Fruit fly (Drosophila melanogaster) whole organism, embryonic: Measurements from ENCODE around the gene CG14893.

Source experiments
- Awh ChIP-seq: fragments of 200-800 bp; sonication (Bioruptor generic); IDR thresholded peaks from 2 replicates; pipeline ENCODE4, ENCODE4 v1.3.6; 2022; ENCODE audit warnings: missing biosample characterization, missing genetic modification characterization
- Bteb2 ChIP-seq: fragments of 200-800 bp; sonication (Bioruptor generic); optimal IDR thresholded peaks from 2 replicates; lab custom pipeline; 2016; ENCODE audit warnings: missing biosample characterization, missing genetic modification characterization
- CG10209 ChIP-seq: fragments of 200-800 bp; sonication (Bioruptor generic); optimal IDR thresholded peaks from 3 replicates; lab custom pipeline; 2017; ENCODE audit warnings: missing biosample characterization, mild to moderate bottlenecking, missing genetic modification characterization, missing genetic modification reagents
- CG10321 ChIP-seq: fragments of 200-800 bp; sonication (Bioruptor generic); IDR thresholded peaks from 2 replicates; pipeline ENCODE4 v1.3.6; 2022; ENCODE audit warnings: missing biosample characterization, missing genetic modification characterization
- CG10565 ChIP-seq: fragments of 200-800 bp; sonication (Bioruptor generic); optimal IDR thresholded peaks from 3 replicates; lab custom pipeline; 2016; ENCODE audit warnings: missing biosample characterization, mild to moderate bottlenecking, missing genetic modification characterization
- CG11085 ChIP-seq: fragments of 200-800 bp; sonication (Bioruptor generic); IDR thresholded peaks from 2 replicates; pipeline ENCODE4 v1.3.6; 2022; ENCODE audit warnings: missing biosample characterization, missing genetic modification characterization
- CG11247 ChIP-seq: fragments of 200-800 bp; sonication (Bioruptor generic); IDR thresholded peaks from 2 replicates; pipeline ENCODE4 v1.3.6; 2022; ENCODE audit warnings: missing biosample characterization, missing genetic modification characterization
- CG11398 ChIP-seq: fragments of 200-800 bp; sonication (Bioruptor generic); optimal IDR thresholded peaks from 2 replicates; lab custom pipeline; 2016; ENCODE audit warnings: missing biosample characterization, missing genetic modification characterization
- CG12744 ChIP-seq: fragments of 200-800 bp; sonication (Bioruptor generic); optimal IDR thresholded peaks from 2 replicates; lab custom pipeline; 2016; ENCODE audit warnings: missing biosample characterization, missing genetic modification characterization
- CG13123 ChIP-seq: fragments of 200-800 bp; sonication (Bioruptor generic); optimal IDR thresholded peaks from 2 replicates; lab custom pipeline; 2016; ENCODE audit warnings: missing biosample characterization, missing genetic modification characterization
- CG1603 ChIP-seq: fragments of 200-800 bp; sonication (Bioruptor generic); optimal IDR thresholded peaks from 2 replicates; lab custom pipeline; 2019; ENCODE audit warnings: missing biosample characterization, mild to moderate bottlenecking, missing genetic modification characterization, moderate library complexity
- CG1647 ChIP-seq: fragments of 200-800 bp; sonication (Bioruptor generic); optimal IDR thresholded peaks from 3 replicates; lab custom pipeline; 2016; ENCODE audit warnings: missing biosample characterization, missing genetic modification characterization
- CG17359 ChIP-seq: fragments of 200-800 bp; sonication (Bioruptor generic); optimal IDR thresholded peaks from 3 replicates; lab custom pipeline; 2018; ENCODE audit warnings: missing biosample characterization, mild to moderate bottlenecking, missing genetic modification characterization, moderate library complexity
- CG17802 ChIP-seq: fragments of 200-800 bp; sonication (Bioruptor generic); optimal IDR thresholded peaks from 2 replicates; lab custom pipeline; 2018; ENCODE audit warnings: missing biosample characterization, mild to moderate bottlenecking, missing genetic modification characterization, moderate library complexity
- CG2120 ChIP-seq: fragments of 200-800 bp; sonication (Bioruptor generic); optimal IDR thresholded peaks from 3 replicates; lab custom pipeline; 2016; ENCODE audit warnings: missing biosample characterization, missing genetic modification characterization
- CG30431 ChIP-seq: fragments of 200-800 bp; sonication (Bioruptor generic); optimal IDR thresholded peaks from 2 replicates; lab custom pipeline; 2017; ENCODE audit warnings: missing biosample characterization, missing genetic modification characterization
- CG31365 ChIP-seq: fragments of 200-800 bp; sonication (Bioruptor generic); optimal IDR thresholded peaks from 2 replicates; lab custom pipeline; 2018; ENCODE audit warnings: missing biosample characterization, mild to moderate bottlenecking, missing genetic modification characterization
- CG3163 ChIP-seq: fragments of 200-800 bp; sonication (Bioruptor generic); optimal IDR thresholded peaks from 3 replicates; lab custom pipeline; 2016; ENCODE audit warnings: missing biosample characterization, missing genetic modification characterization
- CG34376 ChIP-seq: fragments of 200-800 bp; sonication (Bioruptor generic); optimal IDR thresholded peaks from 2 replicates; lab custom pipeline; 2018; ENCODE audit warnings: missing biosample characterization, mild to moderate bottlenecking, missing genetic modification characterization
- CG4730 ChIP-seq: fragments of 200-800 bp; sonication (Bioruptor generic); IDR thresholded peaks from 2 replicates; pipeline ENCODE4 v1.3.6; 2022; ENCODE audit warnings: missing biosample characterization, missing genetic modification characterization
- CG6791 ChIP-seq: fragments of 200-800 bp; sonication (Bioruptor generic); IDR thresholded peaks from 3 replicates; pipeline ENCODE4 v1.3.6; 2022; ENCODE audit warnings: missing biosample characterization, missing genetic modification characterization; ENCODE audit not compliant: partially characterized antibody
- CG8944 ChIP-seq: fragments of 200-800 bp; sonication (Bioruptor generic); optimal IDR thresholded peaks from 3 replicates; lab custom pipeline; 2016; ENCODE audit warnings: missing biosample characterization, missing genetic modification characterization
- CkIIα-i1 ChIP-seq: fragments of 200-800 bp; sonication (Bioruptor generic); IDR thresholded peaks from 2 replicates; pipeline ENCODE4 v1.3.6; 2022; ENCODE audit warnings: missing biosample characterization, missing genetic modification characterization
- D ChIP-seq, 2 experiments: fragments of 200-800 bp in 1 of 2; fragments of >200 bp in 1 of 2; sonication (Bioruptor generic) in 1 of 2; optimal IDR thresholded peaks; 2 replicates in 1 of 2; 3 replicates in 1 of 2; lab custom pipeline; 2017; ENCODE audit warnings: mild to moderate bottlenecking in 1 of 2, missing biosample characterization in 1 of 2, missing genetic modification characterization in 1 of 2, missing genetic modification reagents in 1 of 2
- E2f2 ChIP-seq: fragments of 200-800 bp; sonication (Bioruptor generic); IDR thresholded peaks from 2 replicates; pipeline ENCODE4 v1.3.6; 2022; ENCODE audit warnings: missing biosample characterization, missing genetic modification characterization
- Gsc ChIP-seq: fragments of 200-800 bp; sonication (Bioruptor generic); IDR thresholded peaks from 2 replicates; pipeline ENCODE4 v1.3.6; 2022; ENCODE audit warnings: missing biosample characterization, missing genetic modification characterization
- Gug ChIP-seq: fragments of 200-800 bp; sonication (Bioruptor generic); IDR thresholded peaks from 4 replicates; pipeline ENCODE4 v1.3.6; 2022; ENCODE audit warnings: missing biosample characterization, missing genetic modification characterization
- HmgZ ChIP-seq: fragments of 200-800 bp; sonication (Bioruptor generic); optimal IDR thresholded peaks from 2 replicates; lab custom pipeline; 2018; ENCODE audit warnings: missing biosample characterization, mild to moderate bottlenecking, missing genetic modification characterization
- TFAM ChIP-seq: fragments of 200-800 bp; sonication (Bioruptor generic); optimal IDR thresholded peaks from 2 replicates; lab custom pipeline; 2017; ENCODE audit warnings: missing biosample characterization, missing genetic modification characterization, inconsistent platforms
- Trl ChIP-seq, 3 experiments: fragments of >200 bp in 2 of 3; fragments of 200-800 bp in 1 of 3; sonication (Bioruptor generic) in 1 of 3; optimal IDR thresholded peaks; 2 replicates in 1 of 3; 3 replicates in 2 of 3; lab custom pipeline; 2016 to 2017; ENCODE audit warnings: missing biosample characterization in 1 of 3, missing genetic modification characterization in 1 of 3
- ash1 ChIP-seq: fragments of 200-800 bp; sonication (Bioruptor generic); optimal IDR thresholded peaks from 2 replicates; lab custom pipeline; 2018; ENCODE audit warnings: missing biosample characterization, mild to moderate bottlenecking, missing genetic modification characterization
- bcd ChIP-seq: fragments of 200-800 bp; sonication (Bioruptor generic); optimal IDR thresholded peaks from 2 replicates; lab custom pipeline; 2017; ENCODE audit warnings: missing biosample characterization, mild to moderate bottlenecking, missing genetic modification characterization
- cg ChIP-seq: fragments of 200-800 bp; sonication (Bioruptor generic); optimal IDR thresholded peaks from 3 replicates; lab custom pipeline; 2019; ENCODE audit warnings: missing biosample characterization, mild to moderate bottlenecking, missing genetic modification characterization, moderate library complexity
- chm ChIP-seq: fragments of 200-800 bp; sonication (Bioruptor generic); IDR thresholded peaks from 2 replicates; pipeline ENCODE4 v1.3.6; 2022; ENCODE audit warnings: missing biosample characterization, missing genetic modification characterization
- corto ChIP-seq: fragments of 200-800 bp; sonication (Bioruptor generic); optimal IDR thresholded peaks from 2 replicates; lab custom pipeline; 2016; ENCODE audit warnings: missing biosample characterization, mild to moderate bottlenecking, missing genetic modification characterization, moderate library complexity
- esg ChIP-seq: fragments of 200-800 bp; sonication (Bioruptor generic); conservative IDR thresholded peaks from 2 replicates; pipeline ENCODE4 v1.3.6; 2022; ENCODE audit warnings: missing biosample characterization, missing genetic modification characterization
- ftz-f1 ChIP-seq: fragments of 200-800 bp; sonication (Bioruptor generic); optimal IDR thresholded peaks from 2 replicates; lab custom pipeline; 2016; ENCODE audit warnings: missing biosample characterization, missing genetic modification characterization
- jumu ChIP-seq: fragments of 200-800 bp; sonication (Bioruptor generic); optimal IDR thresholded peaks from 3 replicates; lab custom pipeline; 2016; ENCODE audit warnings: missing biosample characterization, missing genetic modification characterization
- lab ChIP-seq: fragments of 200-800 bp; sonication (Bioruptor generic); optimal IDR thresholded peaks from 3 replicates; lab custom pipeline; 2017; ENCODE audit warnings: missing biosample characterization, missing genetic modification characterization, mild to moderate bottlenecking, moderate library complexity, missing genetic modification reagents
- ro ChIP-seq: fragments of 200-800 bp; sonication (Bioruptor generic); IDR thresholded peaks from 2 replicates; pipeline ENCODE4 v1.3.6; 2022; ENCODE audit warnings: missing biosample characterization, missing genetic modification characterization
- sisA ChIP-seq: fragments of 200-800 bp; sonication (Bioruptor generic); IDR thresholded peaks from 2 replicates; pipeline ENCODE4 v1.3.6; 2022; ENCODE audit warnings: missing biosample characterization, missing genetic modification characterization
- sqz ChIP-seq: fragments of 200-800 bp; sonication (Bioruptor generic); optimal IDR thresholded peaks from 3 replicates; lab custom pipeline; 2018; ENCODE audit warnings: missing biosample characterization, mild to moderate bottlenecking, missing genetic modification characterization
- tgo ChIP-seq: fragments of 200-800 bp; sonication (Bioruptor generic); IDR thresholded peaks from 3 replicates; pipeline ENCODE4 v1.3.6; 2022; ENCODE audit warnings: missing biosample characterization, missing genetic modification characterization
- tin ChIP-seq: fragments of 200-800 bp; sonication (Bioruptor generic); optimal IDR thresholded peaks from 3 replicates; lab custom pipeline; 2016; ENCODE audit warnings: missing biosample characterization, missing genetic modification characterization
- tio ChIP-seq: fragments of 200-800 bp; sonication (Bioruptor generic); optimal IDR thresholded peaks from 2 replicates; lab custom pipeline; 2017; ENCODE audit warnings: missing biosample characterization, missing genetic modification characterization, inconsistent platforms
- zf30C ChIP-seq: fragments of 200-800 bp; sonication (Bioruptor generic); optimal IDR thresholded peaks from 3 replicates; lab custom pipeline; 2018; ENCODE audit warnings: missing biosample characterization, mild to moderate bottlenecking, missing genetic modification characterization

Gene CG14893

dm6 chr3R:16655000-16655493, 34.5 kb downstream of the CG14893 start (continued):
- TF ChIP-seq zf30C (GFP tag; lab: Kevin White, UChicago) = no peak
- no peak for TF ChIP-seq CG1647
- no peak for TF ChIP-seq E2f2 (GFP tag; lab: Robert Waterston, UW)
- TF ChIP-seq Awh = no peak
- TF ChIP-seq CG31365 = no peak
- TF ChIP-seq Gug (GFP tag; lab: Robert Waterston, UW) = no peak
- no peak for TF ChIP-seq jumu (GFP tag; lab: Kevin White, UChicago)
- TF ChIP-seq CG34376 (GFP tag; lab: Kevin White, UChicago) = peak; percentile 33
- no peak for TF ChIP-seq bcd (GFP tag; lab: Kevin White, UChicago)
- no peak for TF ChIP-seq tgo (GFP tag; lab: Robert Waterston, UW)
- TF ChIP-seq ro (GFP tag; lab: Robert Waterston, UW) = no peak
- no peak for TF ChIP-seq CG17359 (tag; lab: Kevin White, UChicago)
- no peak for TF ChIP-seq TFAM
- TF ChIP-seq tio (GFP tag; lab: Kevin White, UChicago) = no peak
- no peak for TF ChIP-seq Gsc (GFP tag; lab: Robert Waterston, UW)
- TF ChIP-seq CG13123 (GFP tag; lab: Kevin White, UChicago) = no peak
- TF ChIP-seq HmgZ (tag; lab: Kevin White, UChicago) = peak; percentile 21
- no peak for TF ChIP-seq corto (GFP tag; lab: Kevin White, UChicago)
- TF ChIP-seq tin (GFP tag; lab: Kevin White, UChicago) = no peak

dm6 chr3R:16655494-16656493, 35.2 kb downstream of the CG14893 start, which contains the start of gene modSP:
TSS of gene modSP (minus strand) at chr3R:16655662.
- TF ChIP-seq CG2120 (peak; percentile 72), CG11247 (0 out of 2 replicates have a peak, but pooled peaks have one; percentile 36), jumu (GFP tag; lab: Kevin White, UChicago) (peak; percentile 18), ftz-f1 (GFP tag; lab: Kevin White, UChicago) (no peak), CG1603 (peak; percentile 73), sisA (GFP tag; lab: Robert Waterston, UW) (peak; percentile 31; the same call in 1 of the 2 replicates), CG11398 (GFP tag; lab: Kevin White, UChicago) (no peak), chm (GFP tag; lab: Robert Waterston, UW) (peak; percentile 46; the same call in 1 of the 2 replicates), cg (no peak), CG30431 (GFP tag; lab: Kevin White, UChicago) (no peak), CG10321 (GFP tag; lab: Robert Waterston, UW) (no peak), tio (GFP tag; lab: Kevin White, UChicago) (no peak), CG12744 (peak; percentile 6), CG11085 (GFP tag; lab: Robert Waterston, UW) (0 out of 2 replicates have a peak, but pooled peaks have one; percentile 15), D (optimal IDR thresholded peaks at IDR 0.05; lab: Kevin White, UChicago) (no peak), D (GFP tag; optimal IDR thresholded peaks at IDR 0.05; lab: Kevin White, UChicago) (no peak), CG8944 (GFP tag; lab: Kevin White, UChicago) (no peak), CG17359 (tag; lab: Kevin White, UChicago) (no peak), esg (GFP tag; lab: Robert Waterston, UW) (no peak), ash1 (GFP tag; lab: Kevin White, UChicago) (no peak), Bteb2 (peak; percentile 9), CG10565 (GFP tag; lab: Kevin White, UChicago) (no peak), Trl (optimal IDR thresholded peaks at IDR 0.05; lab: Kevin White, UChicago) (no peak), Trl (GFP tag; optimal IDR thresholded peaks at IDR 0.05; lab: Kevin White, UChicago) (peak; percentile 33), lab (GFP tag; lab: Kevin White, UChicago) (peak; percentile 56), CG17802 (tag; lab: Kevin White, UChicago) (no peak), CkIIα-i1 (GFP tag; lab: Robert Waterston, UW) (no peak), CG4730 (GFP tag; lab: Robert Waterston, UW) (no peak), sqz (GFP tag; lab: Kevin White, UChicago) (no peak), ro (GFP tag; lab: Robert Waterston, UW) (no peak), CG3163 (GFP tag; lab: Kevin White, UChicago) (peak; percentile 51), CG6791 (GFP tag; lab: Robert Waterston, UW) (peak; percentile 81), CG10209 (GFP tag; lab: Kevin White, UChicago) (no peak)
